Worm (Caenorhabditis elegans): ENCODE measurements around the gene C49C3.9.
A peak's percentile ranks its signal among the peaks of the same experiment; 100 is the strongest.

Gene C49C3.9

DNA sequence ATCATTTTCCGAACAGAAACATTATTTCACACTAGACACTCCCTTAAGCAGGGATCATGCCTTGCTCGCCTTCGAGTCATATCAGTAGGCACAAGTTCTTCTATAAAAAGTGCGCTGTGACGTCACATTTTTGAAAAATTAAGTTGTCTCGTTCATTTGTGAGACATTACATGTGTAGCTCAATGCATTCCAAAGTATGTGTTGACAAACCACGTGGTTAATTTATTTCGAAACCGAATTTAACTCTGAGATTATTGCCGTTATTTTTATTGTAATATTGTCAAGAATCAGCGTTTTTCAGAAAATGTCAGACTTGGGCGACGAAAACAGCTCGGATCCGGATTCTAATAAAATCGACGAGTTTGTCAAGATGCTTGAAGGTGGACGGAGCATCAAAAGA lies 47.6 kb downstream of the C49C3.9 start, which contains the start of gene T28F3.5:
TSS of gene T28F3.5 (plus strand) at position 301 of the 400 bp plus-strand sequence.
- TF ChIP-seq ham-2 (GFP tag; optimal IDR thresholded peaks at IDR 0.05): no peak
- no peak for TF ChIP-seq nhr-28 (tag; optimal IDR thresholded peaks at IDR 0.05)
- TF ChIP-seq elt-1 (tag; optimal IDR thresholded peaks at IDR 0.05; ENCODE audit: borderline replicate concordance, insufficient read depth): no peak
- no peak for TF ChIP-seq pha-4 (tag; optimal IDR thresholded peaks at IDR 0.05)
- TF ChIP-seq nhr-237 (tag; optimal IDR thresholded peaks at IDR 0.05): no peak
- TF ChIP-seq snpc-4 (tag; optimal IDR thresholded peaks at IDR 0.05): no peak
- TF ChIP-seq cnd-1 (tag; optimal IDR thresholded peaks at IDR 0.05): no peak
- no peak for TF ChIP-seq zip-8 (tag; optimal IDR thresholded peaks at IDR 0.05)
- no peak for TF ChIP-seq lin-32 (GFP tag; optimal IDR thresholded peaks at IDR 0.05)
- TF ChIP-seq nhr-2 (tag; optimal IDR thresholded peaks at IDR 0.05): no peak
- no peak for TF ChIP-seq ceh-39 (tag; optimal IDR thresholded peaks at IDR 0.05)
- no peak for TF ChIP-seq nhr-12 (tag; optimal IDR thresholded peaks at IDR 0.05)
- no peak for TF ChIP-seq ceh-83 (GFP tag; optimal IDR thresholded peaks at IDR 0.05)
- no peak for TF ChIP-seq nhr-76 (tag; optimal IDR thresholded peaks at IDR 0.05)
- no peak for TF ChIP-seq drap-1 (GFP tag; optimal IDR thresholded peaks at IDR 0.05)
- no peak for TF ChIP-seq unc-62 (GFP tag; optimal IDR thresholded peaks at IDR 0.05)
- no peak for TF ChIP-seq ceh-43 (GFP tag; optimal IDR thresholded peaks at IDR 0.05)
- TF ChIP-seq M03D4.4 (tag; optimal IDR thresholded peaks at IDR 0.05): no peak
- no peak for TF ChIP-seq sptf-1 (tag; optimal IDR thresholded peaks at IDR 0.05)
- no peak for TF ChIP-seq ces-1 (GFP tag; optimal IDR thresholded peaks at IDR 0.05)

DNA sequence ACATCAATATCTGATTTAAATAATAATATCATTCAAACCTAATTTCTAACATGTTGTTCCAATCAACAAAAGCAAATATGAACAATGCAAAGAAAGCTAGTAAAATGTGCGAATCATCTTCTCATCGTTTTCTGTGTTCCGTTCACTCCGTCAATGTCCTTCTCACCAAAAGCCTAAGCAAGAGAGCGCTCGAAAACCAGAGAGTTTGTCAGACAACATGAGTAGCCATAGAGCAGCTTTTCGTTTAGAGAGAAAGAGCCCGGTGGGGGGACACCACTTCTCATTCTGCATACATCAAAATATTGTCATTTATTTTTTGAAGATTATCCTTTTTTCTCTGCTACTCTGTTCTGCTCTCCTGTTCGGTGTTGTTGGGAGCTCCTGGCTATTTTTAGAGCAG lies 48.4 kb downstream of the C49C3.9 start:
- peak; percentile 19 for TF ChIP-seq unc-120 (tag; optimal IDR thresholded peaks at IDR 0.05; ENCODE audit: poor library complexity, severe bottlenecking)
- TF ChIP-seq unc-39 (tag; optimal IDR thresholded peaks at IDR 0.05): no peak
- TF ChIP-seq hlh-1 (tag; optimal IDR thresholded peaks at IDR 0.05): peak; percentile 20
- peak; percentile 14 for TF ChIP-seq pha-4 (tag; optimal IDR thresholded peaks at IDR 0.05)

ce11 chrIV:17293068-17293467 lies 49.0 kb downstream of the C49C3.9 start:
- TF ChIP-seq unc-39 (tag; optimal IDR thresholded peaks at IDR 0.05): no peak
- TF ChIP-seq ztf-11 (tag; optimal IDR thresholded peaks at IDR 0.05): no peak
- TF ChIP-seq cnd-1 (tag; optimal IDR thresholded peaks at IDR 0.05): no peak
- TF ChIP-seq ces-1 (GFP tag; optimal IDR thresholded peaks at IDR 0.05): no peak
- no peak for TF ChIP-seq nhr-76 (tag; optimal IDR thresholded peaks at IDR 0.05)

DNA sequence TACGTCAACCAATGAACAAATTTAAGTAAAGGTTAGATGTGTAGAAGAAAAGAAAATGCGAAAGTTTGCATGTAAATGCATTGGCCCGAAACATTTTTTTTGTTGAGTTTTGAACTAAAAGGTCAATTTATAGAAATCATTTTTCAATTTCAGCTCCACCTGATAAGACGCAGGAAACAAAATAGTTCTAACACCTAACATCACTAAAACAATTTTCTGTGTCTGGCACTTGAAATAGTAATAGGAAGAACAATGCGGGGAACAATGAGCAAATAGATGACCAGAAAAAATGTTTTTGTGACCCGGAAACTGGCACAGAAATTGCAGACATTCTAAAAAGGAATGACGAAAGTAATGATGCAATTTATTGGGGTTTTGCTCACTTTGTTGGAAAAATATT lies 49.8 kb downstream of the C49C3.9 start:
- TF ChIP-seq snpc-4 (tag; optimal IDR thresholded peaks at IDR 0.05) (no peak), nhr-2 (tag; optimal IDR thresholded peaks at IDR 0.05) (no peak), cnd-1 (tag; optimal IDR thresholded peaks at IDR 0.05) (no peak), elt-3 (tag; optimal IDR thresholded peaks at IDR 0.05) (no peak), lsy-2 (tag; optimal IDR thresholded peaks at IDR 0.05) (no peak), pha-4 (tag; optimal IDR thresholded peaks at IDR 0.05) (no peak), blmp-1 (tag; optimal IDR thresholded peaks at IDR 0.05) (no peak), sem-2 (GFP tag; optimal IDR thresholded peaks at IDR 0.05) (no peak), ceh-43 (GFP tag; optimal IDR thresholded peaks at IDR 0.05) (no peak), nhr-76 (tag; optimal IDR thresholded peaks at IDR 0.05) (no peak), lin-32 (GFP tag; optimal IDR thresholded peaks at IDR 0.05) (no peak)

DNA sequence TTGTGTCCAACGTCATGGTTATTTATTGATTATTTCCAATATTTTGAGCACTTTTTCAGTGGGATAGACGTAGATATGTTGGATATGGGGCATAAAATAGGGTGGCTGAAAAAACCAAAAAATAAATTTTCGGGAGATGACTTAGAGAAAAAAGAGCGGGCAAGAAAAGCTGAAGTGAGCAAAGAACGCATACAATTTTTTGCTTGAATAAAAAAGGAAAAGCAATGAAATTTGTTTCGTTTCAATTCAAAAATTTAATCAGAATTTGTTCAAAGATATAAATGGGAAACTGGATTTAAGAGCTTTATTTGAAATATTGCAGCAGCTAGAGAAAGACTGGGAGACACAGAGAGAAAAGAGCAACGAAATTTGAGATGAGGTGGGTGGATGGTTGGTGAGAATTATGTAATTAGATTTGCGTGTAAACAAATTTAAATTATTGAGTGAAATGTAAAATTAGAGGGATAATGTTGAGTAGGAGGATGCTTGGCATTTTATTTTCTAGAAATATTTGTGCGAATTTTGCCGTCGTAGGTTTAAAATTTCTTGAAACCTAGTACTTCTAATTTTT lies 50.4 kb downstream of the C49C3.9 start, which contains the start of the genes T28F3.11 and slc-17.4:
TSS of gene T28F3.11 (minus strand) at position 51 of the 571 bp plus-strand sequence.
TSS of gene slc-17.4 (minus strand) at position 105 of the 571 bp plus-strand sequence.
- TF ChIP-seq ces-1 (GFP tag; optimal IDR thresholded peaks at IDR 0.05): peak; percentile 64
- no peak for TF ChIP-seq mls-2 (tag; optimal IDR thresholded peaks at IDR 0.05)

All from whole organism, mixed stage, embryonic.